Worm (Caenorhabditis elegans) whole organism, late embryonic: ENCODE measurements around the gene otpl-1.

Experiments used
- C08G9.2 ChIP-seq: sonication (generic microtip); optimal IDR thresholded peaks from 2 replicates; lab custom pipeline; 2016; ENCODE audit warnings: mild to moderate bottlenecking, missing genetic modification characterization, moderate library complexity, missing compliant biosample characterization
- C38D4.7 ChIP-seq: fragments of 200-800 bp; sonication (Bioruptor generic); optimal IDR thresholded peaks from 2 replicates; lab custom pipeline; 2018; ENCODE audit warnings: mild to moderate bottlenecking, missing genetic modification characterization, moderate library complexity, missing compliant biosample characterization
- F13H6.1 ChIP-seq: sonication (generic microtip); optimal IDR thresholded peaks from 2 replicates; lab custom pipeline; 2016; ENCODE audit warnings: missing genetic modification characterization, missing compliant biosample characterization
- T23F11.4 ChIP-seq: fragments of 200-800 bp; sonication (Bioruptor generic); optimal IDR thresholded peaks from 2 replicates; lab custom pipeline; 2018; ENCODE audit warnings: mild to moderate bottlenecking, missing genetic modification characterization, missing compliant biosample characterization
- ceh-2 ChIP-seq: sonication (generic microtip); optimal IDR thresholded peaks from 2 replicates; lab custom pipeline; 2016; ENCODE audit warnings: missing genotype, missing genetic modification characterization, missing compliant biosample characterization
- ceh-30 ChIP-seq: fragments of 150-350 bp; optimal IDR thresholded peaks from 2 replicates; lab custom pipeline; 2014; ENCODE audit warnings: missing biosample characterization, missing genetic modification characterization
- ceh-9 ChIP-seq: sonication (generic microtip); optimal IDR thresholded peaks from 2 replicates; lab custom pipeline; 2016; ENCODE audit warnings: mild to moderate bottlenecking, missing genetic modification characterization, inconsistent platforms, missing compliant biosample characterization
- che-1 ChIP-seq: sonication (generic microtip); optimal IDR thresholded peaks from 2 replicates; lab custom pipeline; 2016; ENCODE audit warnings: mild to moderate bottlenecking, missing genetic modification characterization, missing compliant biosample characterization
- dve-1 ChIP-seq: sonication (generic microtip); optimal IDR thresholded peaks from 2 replicates; lab custom pipeline; 2017; ENCODE audit warnings: antibody characterized with exemption, mild to moderate bottlenecking, missing genetic modification characterization, missing compliant biosample characterization
- elt-2 ChIP-seq: sonication (generic microtip); optimal IDR thresholded peaks from 2 replicates; lab custom pipeline; 2016; ENCODE audit warnings: missing genetic modification reagents, missing genetic modification characterization, missing compliant biosample characterization
- elt-4 ChIP-seq: sonication (generic microtip); optimal IDR thresholded peaks from 2 replicates; lab custom pipeline; 2016; ENCODE audit warnings: missing genetic modification characterization, missing compliant biosample characterization
- gmeb-2 ChIP-seq: sonication (generic microtip); optimal IDR thresholded peaks from 2 replicates; lab custom pipeline; 2016; ENCODE audit warnings: missing genetic modification characterization, inconsistent platforms, missing compliant biosample characterization
- hlh-13 ChIP-seq: fragments of 200-800 bp; sonication (Bioruptor generic); optimal IDR thresholded peaks from 2 replicates; lab custom pipeline; 2018; ENCODE audit warnings: mild to moderate bottlenecking, missing genetic modification characterization, missing compliant biosample characterization
- hlh-30 ChIP-seq: sonication (generic microtip); optimal IDR thresholded peaks from 2 replicates; lab custom pipeline; 2017; ENCODE audit warnings: antibody characterized with exemption, missing genetic modification characterization, missing compliant biosample characterization; ENCODE audit not compliant: insufficient read depth
- hlh-6 ChIP-seq: sonication (generic microtip); optimal IDR thresholded peaks from 2 replicates; lab custom pipeline; 2016; ENCODE audit warnings: missing genotype, missing genetic modification characterization, missing compliant biosample characterization
- hlh-8 ChIP-seq: sonication (generic microtip); optimal IDR thresholded peaks from 2 replicates; lab custom pipeline; 2016; ENCODE audit warnings: missing genotype, missing genetic modification characterization, missing compliant biosample characterization
- lim-6 ChIP-seq: sonication (generic microtip); optimal IDR thresholded peaks from 2 replicates; lab custom pipeline; 2016; ENCODE audit warnings: missing genetic modification characterization, missing compliant biosample characterization
- madf-2 ChIP-seq: sonication (generic microtip); optimal IDR thresholded peaks from 2 replicates; lab custom pipeline; 2017; ENCODE audit warnings: missing genetic modification characterization, missing compliant biosample characterization
- mec-3 ChIP-seq: sonication (generic microtip); optimal IDR thresholded peaks from 2 replicates; lab custom pipeline; 2016; ENCODE audit warnings: borderline replicate concordance, missing genetic modification characterization, missing compliant biosample characterization
- nhr-11 ChIP-seq: fragments of 150-350 bp; optimal IDR thresholded peaks from 2 replicates; lab custom pipeline; 2014; ENCODE audit warnings: missing biosample characterization, missing genetic modification characterization
- npax-4 ChIP-seq: sonication (generic microtip); optimal IDR thresholded peaks from 2 replicates; lab custom pipeline; 2016; ENCODE audit warnings: missing genetic modification characterization, missing compliant biosample characterization
- odd-2 ChIP-seq: sonication (generic microtip); optimal IDR thresholded peaks from 2 replicates; lab custom pipeline; 2017; ENCODE audit warnings: antibody characterized with exemption, mild to moderate bottlenecking, missing genetic modification characterization, missing compliant biosample characterization
- pha-4 ChIP-seq: fragments of 150-350 bp; optimal IDR thresholded peaks from 2 replicates; lab custom pipeline; 2018; ENCODE audit warnings: missing biosample characterization, missing genetic modification reagents, missing genetic modification characterization
- pqm-1 ChIP-seq: sonication (generic microtip); optimal IDR thresholded peaks from 2 replicates; lab custom pipeline; 2016; ENCODE audit warnings: missing genetic modification characterization, missing compliant biosample characterization
- ref-2 ChIP-seq: sonication (generic microtip); optimal IDR thresholded peaks from 2 replicates; lab custom pipeline; 2016; ENCODE audit warnings: missing genetic modification characterization, missing compliant biosample characterization
- rnt-1 ChIP-seq: sonication (generic microtip); optimal IDR thresholded peaks from 2 replicates; lab custom pipeline; 2016; ENCODE audit warnings: missing genetic modification characterization, missing compliant biosample characterization
- sdc-2 ChIP-seq: sonication (generic microtip); optimal IDR thresholded peaks from 2 replicates; lab custom pipeline; 2016; ENCODE audit warnings: missing genotype, missing genetic modification characterization, missing compliant biosample characterization
- sox-2 ChIP-seq: fragments of 200-800 bp; sonication (Bioruptor generic); IDR thresholded peaks from 2 replicates; pipeline ENCODE4 v1.3.6; 2022; ENCODE audit warnings: missing genetic modification reagents, missing genetic modification characterization, missing compliant biosample characterization
- sox-4 ChIP-seq: sonication (generic microtip); optimal IDR thresholded peaks from 2 replicates; lab custom pipeline; 2017; ENCODE audit warnings: mild to moderate bottlenecking, missing genetic modification characterization, inconsistent platforms, missing compliant biosample characterization
- tbx-2 ChIP-seq: sonication (generic microtip); optimal IDR thresholded peaks from 2 replicates; lab custom pipeline; 2016; ENCODE audit warnings: missing genetic modification characterization, missing compliant biosample characterization
- ttx-3 ChIP-seq: sonication (generic microtip); optimal IDR thresholded peaks from 2 replicates; lab custom pipeline; 2016; ENCODE audit warnings: missing genetic modification reagents, missing genetic modification characterization, missing compliant biosample characterization
- ztf-16 ChIP-seq: sonication (generic microtip); optimal IDR thresholded peaks from 2 replicates; lab custom pipeline; 2017; ENCODE audit warnings: missing genetic modification characterization, missing compliant biosample characterization

otpl-1 gene

ce11 chrIV:3606285-3606834 is 37.6 kb downstream of the otpl-1 start, which contains the start of the genes Y37E11B.10 and kgb-2:
TSS of gene Y37E11B.10 (minus strand) at chrIV:3606466.
TSS of gene kgb-2 (plus strand) at chrIV:3606784.
- TF ChIP-seq ceh-9 (tag; lab: Kevin White, UChicago) (no peak), odd-2 (tag; lab: Kevin White, UChicago) (no peak), che-1 (no peak)

DNA sequence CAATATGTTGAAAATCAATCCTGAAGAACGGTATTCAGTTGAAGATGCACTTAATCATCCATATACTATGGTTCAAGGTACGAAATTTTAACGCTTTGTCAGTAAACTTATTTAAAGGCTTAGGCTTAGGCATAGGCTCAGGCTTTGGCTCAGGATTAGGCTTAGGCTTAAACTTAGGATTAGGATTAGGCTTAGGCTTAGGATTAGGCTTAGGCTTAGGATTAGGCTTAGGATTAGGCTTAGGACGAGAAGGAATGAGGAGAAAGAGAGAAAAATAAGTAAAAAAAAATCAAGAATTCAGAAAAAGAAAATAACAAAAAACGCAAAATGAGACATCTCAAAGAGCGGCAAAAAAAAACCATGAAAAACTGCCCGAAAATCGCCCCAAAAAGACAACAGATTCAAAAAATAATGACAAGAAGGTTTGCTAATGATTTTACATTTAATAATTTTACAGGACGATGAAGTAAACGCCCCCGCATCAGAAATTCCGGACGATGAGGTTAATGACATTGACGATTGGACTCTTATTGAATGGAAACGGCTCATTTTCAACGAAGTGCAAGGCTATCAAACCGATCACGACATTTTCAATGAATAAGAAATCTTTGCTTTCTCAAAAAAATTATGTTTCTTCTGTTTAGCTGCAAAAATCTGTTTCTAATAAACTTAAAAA is 39.9 kb downstream of the otpl-1 start:
- TF ChIP-seq npax-4 (tag; lab: Kevin White, UChicago) (no peak), pha-4 (tag; lab: Kevin White, UChicago) (no peak), dve-1 (tag; lab: Kevin White, UChicago) (peak; percentile 97), F13H6.1 (no peak), ttx-3 (tag; lab: Kevin White, UChicago) (no peak)
- TF ChIP-seq, all 69 proteins: peak for 1

DNA sequence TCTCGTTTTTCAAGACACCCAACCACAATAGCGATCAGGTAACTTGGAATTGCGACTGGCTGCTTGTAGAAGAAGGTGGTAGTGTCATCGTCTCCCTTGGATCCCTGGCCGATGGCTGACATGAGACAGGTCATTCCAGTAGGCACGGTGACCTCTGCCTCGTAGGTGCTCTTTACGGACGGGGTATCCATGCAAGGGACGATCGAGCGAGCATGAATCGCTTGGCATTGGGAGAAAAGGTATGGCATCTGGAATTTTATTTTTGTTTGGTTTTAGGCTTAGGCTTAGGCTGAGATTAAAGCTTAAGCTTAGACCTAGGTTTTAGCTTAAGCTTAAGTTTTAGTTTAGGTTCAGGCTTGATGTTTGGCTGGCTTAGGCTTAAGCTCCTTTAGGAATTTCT is 42.2 kb downstream of the otpl-1 start:
- TF ChIP-seq tbx-2 (tag; lab: Kevin White, UChicago) (no peak), ttx-3 (tag; lab: Kevin White, UChicago) (no peak), ceh-30 (no peak), hlh-30 (tag; lab: Kevin White, UChicago) (no peak), sox-2 (GFP tag; lab: Robert Waterston, UW) (no peak), ztf-16 (tag; lab: Kevin White, UChicago) (no peak), che-1 (no peak), ref-2 (tag; lab: Kevin White, UChicago) (no peak), sox-4 (tag; lab: Kevin White, UChicago) (no peak), C08G9.2 (no peak), dve-1 (tag; lab: Kevin White, UChicago) (no peak), sdc-2 (no peak), T23F11.4 (GFP tag; lab: Kevin White, UChicago) (no peak), madf-2 (tag; lab: Kevin White, UChicago) (no peak)
- TF ChIP-seq, all 69 proteins: peak for 0

DNA sequence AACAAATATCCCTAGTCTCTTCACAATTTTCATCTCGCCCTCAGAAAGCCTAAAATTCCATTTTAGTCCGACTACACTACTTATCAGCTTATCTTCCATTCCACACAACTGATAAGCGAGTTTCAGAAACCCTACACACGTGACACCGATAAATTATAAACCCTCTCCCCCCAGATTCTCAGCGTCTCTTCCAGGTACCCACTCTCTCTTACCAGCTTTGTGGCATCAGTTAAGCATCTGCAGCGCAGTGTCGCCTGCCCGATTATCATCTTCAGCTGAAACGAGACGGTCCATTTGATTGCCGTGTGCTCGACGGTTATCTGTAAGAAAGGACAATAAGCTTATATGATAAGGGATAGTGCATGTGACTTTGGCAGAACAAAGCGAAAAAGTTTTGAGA is 43.1 kb downstream of the otpl-1 start:
- TF ChIP-seq hlh-13 (GFP tag; lab: Kevin White, UChicago) (no peak), elt-2 (tag; lab: Kevin White, UChicago) (peak; percentile 98), hlh-30 (tag; lab: Kevin White, UChicago) (peak; percentile 11), pqm-1 (peak; percentile 75), hlh-6 (no peak), ceh-9 (tag; lab: Kevin White, UChicago) (no peak), mec-3 (tag; lab: Kevin White, UChicago) (no peak), nhr-11 (tag; lab: Kevin White, UChicago) (no peak), hlh-8 (tag; lab: Kevin White, UChicago) (no peak)
- TF ChIP-seq, all 69 proteins: peak for 3

ce11 chrIV:3613022-3613605 is 44.3 kb downstream of the otpl-1 start, which contains the start of gene ltah-1.2:
TSS of gene ltah-1.2 (minus strand) at chrIV:3613072.
- TF ChIP-seq elt-4 (tag; lab: Kevin White, UChicago) (no peak), C38D4.7 (no peak), ceh-2 (tag; lab: Kevin White, UChicago) (no peak), pqm-1 (no peak), lim-6 (tag; lab: Kevin White, UChicago) (no peak), gmeb-2 (tag; lab: Kevin White, UChicago) (no peak), ttx-3 (tag; lab: Kevin White, UChicago) (no peak), nhr-11 (tag; lab: Kevin White, UChicago) (no peak), F13H6.1 (no peak), rnt-1 (tag; lab: Kevin White, UChicago) (no peak)
